Worm (Caenorhabditis elegans) whole organism, mixed stage, embryonic: ENCODE data around the gene shc-3.

Source experiments
- M03D4.4 ChIP-seq: sonication (generic microtip); optimal IDR thresholded peaks from 2 replicates; lab custom pipeline; 2017; ENCODE audit warnings: mild to moderate bottlenecking, missing genetic modification characterization, missing compliant biosample characterization
- bed-3 ChIP-seq: fragments of 200-800 bp; sonication (Bioruptor generic); optimal IDR thresholded peaks from 3 replicates; lab custom pipeline; 2018; ENCODE audit warnings: mild to moderate bottlenecking, missing genetic modification characterization, moderate library complexity, missing compliant biosample characterization
- blmp-1 ChIP-seq: fragments of 150-350 bp; optimal IDR thresholded peaks from 2 replicates; lab custom pipeline; 2014; ENCODE audit warnings: missing biosample characterization, missing genetic modification characterization
- ceh-39 ChIP-seq: fragments of 150-350 bp; optimal IDR thresholded peaks from 2 replicates; lab custom pipeline; 2014; ENCODE audit warnings: missing biosample characterization, missing genetic modification characterization
- ceh-43 ChIP-seq: fragments of 200-800 bp; sonication (Bioruptor generic); optimal IDR thresholded peaks from 2 replicates; lab custom pipeline; 2018; ENCODE audit warnings: mild to moderate bottlenecking, missing genetic modification characterization, moderate library complexity, missing compliant biosample characterization
- ceh-83 ChIP-seq: fragments of 200-800 bp; sonication (Bioruptor generic); optimal IDR thresholded peaks from 2 replicates; lab custom pipeline; 2018; ENCODE audit warnings: mild to moderate bottlenecking, missing genetic modification characterization, missing compliant biosample characterization
- ces-1 ChIP-seq: fragments of 150-350 bp; optimal IDR thresholded peaks from 2 replicates; lab custom pipeline; 2014; ENCODE audit warnings: missing biosample characterization, missing genetic modification reagents, missing genetic modification characterization
- cnd-1 ChIP-seq: fragments of 200-800 bp; sonication (Bioruptor generic); optimal IDR thresholded peaks from 2 replicates; lab custom pipeline; 2018; ENCODE audit warnings: mild to moderate bottlenecking, missing genetic modification characterization, missing compliant biosample characterization
- drap-1 ChIP-seq: fragments of 200-800 bp; sonication (Bioruptor generic); optimal IDR thresholded peaks from 3 replicates; lab custom pipeline; 2018; ENCODE audit warnings: mild to moderate bottlenecking, missing genetic modification characterization, missing compliant biosample characterization
- elt-1 ChIP-seq: sonication (generic microtip); optimal IDR thresholded peaks from 2 replicates; lab custom pipeline; 2017; ENCODE audit warnings: missing genetic modification characterization, mild to moderate bottlenecking, missing compliant biosample characterization, antibody characterized with exemption, moderate library complexity, borderline replicate concordance; ENCODE audit not compliant: insufficient read depth
- elt-3 ChIP-seq: fragments of 150-350 bp; optimal IDR thresholded peaks from 2 replicates; lab custom pipeline; 2014; ENCODE audit warnings: missing biosample characterization, missing genetic modification characterization
- flh-1 ChIP-seq: fragments of 200-800 bp; sonication (Bioruptor generic); optimal IDR thresholded peaks from 2 replicates; lab custom pipeline; 2018; ENCODE audit warnings: mild to moderate bottlenecking, missing genetic modification characterization, moderate library complexity, missing compliant biosample characterization
- ham-2 ChIP-seq: fragments of 200-800 bp; sonication (Bioruptor generic); optimal IDR thresholded peaks from 2 replicates; lab custom pipeline; 2018; ENCODE audit warnings: mild to moderate bottlenecking, missing genetic modification characterization, missing compliant biosample characterization
- hlh-1 ChIP-seq: fragments of 150-350 bp; optimal IDR thresholded peaks from 2 replicates; lab custom pipeline; 2014; ENCODE audit warnings: missing biosample characterization, missing genetic modification reagents, missing genetic modification characterization
- lin-13 ChIP-seq: fragments of 150-350 bp; optimal IDR thresholded peaks from 2 replicates; lab custom pipeline; 2014; ENCODE audit warnings: missing biosample characterization, missing genetic modification characterization
- lin-32 ChIP-seq: fragments of 200-800 bp; sonication (Bioruptor generic); optimal IDR thresholded peaks from 2 replicates; lab custom pipeline; 2018; ENCODE audit warnings: mild to moderate bottlenecking, missing genetic modification characterization, missing compliant biosample characterization
- lsy-2 ChIP-seq: fragments of 150-350 bp; optimal IDR thresholded peaks from 2 replicates; lab custom pipeline; 2014; ENCODE audit warnings: missing biosample characterization, missing genetic modification characterization
- mab-5 ChIP-seq: fragments of 150-350 bp; optimal IDR thresholded peaks from 2 replicates; lab custom pipeline; 2014; ENCODE audit warnings: missing biosample characterization, missing genetic modification characterization
- mep-1 ChIP-seq: fragments of 150-350 bp; optimal IDR thresholded peaks from 2 replicates; lab custom pipeline; 2017; ENCODE audit warnings: missing biosample characterization, missing genetic modification reagents, missing genetic modification characterization, inconsistent platforms
- mls-2 ChIP-seq: sonication (generic microtip); optimal IDR thresholded peaks from 2 replicates; lab custom pipeline; 2016; ENCODE audit warnings: mild to moderate bottlenecking, missing genetic modification characterization, moderate library complexity, missing compliant biosample characterization
- nhr-12 ChIP-seq: fragments of 150-350 bp; optimal IDR thresholded peaks from 2 replicates; lab custom pipeline; 2014; ENCODE audit warnings: missing biosample characterization, missing genetic modification characterization
- nhr-2 ChIP-seq: fragments of 150-350 bp; optimal IDR thresholded peaks from 2 replicates; lab custom pipeline; 2014; ENCODE audit warnings: missing biosample characterization, missing genetic modification characterization
- nhr-237 ChIP-seq: fragments of 150-350 bp; optimal IDR thresholded peaks from 2 replicates; lab custom pipeline; 2014; ENCODE audit warnings: missing biosample characterization, missing genetic modification characterization
- nhr-28 ChIP-seq: fragments of 150-350 bp; optimal IDR thresholded peaks from 2 replicates; lab custom pipeline; 2014; ENCODE audit warnings: missing biosample characterization, missing genetic modification characterization
- nhr-76 ChIP-seq: sonication (generic microtip); optimal IDR thresholded peaks from 2 replicates; lab custom pipeline; 2017; ENCODE audit warnings: missing biosample characterization, missing genetic modification characterization
- pha-4 ChIP-seq: fragments of 150-350 bp; optimal IDR thresholded peaks from 2 replicates; lab custom pipeline; 2018; ENCODE audit warnings: missing biosample characterization, missing genetic modification reagents, missing genetic modification characterization
- sem-2 ChIP-seq: fragments of 200-800 bp; sonication (Bioruptor generic); optimal IDR thresholded peaks from 2 replicates; lab custom pipeline; 2018; ENCODE audit warnings: mild to moderate bottlenecking, missing genetic modification characterization, missing compliant biosample characterization
- snpc-4 ChIP-seq: fragments of 150-350 bp; optimal IDR thresholded peaks from 2 replicates; lab custom pipeline; 2014; ENCODE audit warnings: missing biosample characterization, missing genetic modification characterization
- sptf-1 ChIP-seq: sonication (generic microtip); optimal IDR thresholded peaks from 2 replicates; lab custom pipeline; 2017; ENCODE audit warnings: mild to moderate bottlenecking, missing genetic modification characterization, moderate library complexity, missing compliant biosample characterization
- tbx-8 ChIP-seq: fragments of 200-800 bp; sonication (Bioruptor generic); optimal IDR thresholded peaks from 2 replicates; lab custom pipeline; 2018; ENCODE audit warnings: mild to moderate bottlenecking, missing genetic modification characterization, moderate library complexity, missing compliant biosample characterization
- unc-120 ChIP-seq: sonication (generic microtip); optimal IDR thresholded peaks from 2 replicates; lab custom pipeline; 2017; ENCODE audit warnings: missing genetic modification characterization, missing compliant biosample characterization; ENCODE audit not compliant: poor library complexity, severe bottlenecking
- unc-39 ChIP-seq: fragments of 150-350 bp; optimal IDR thresholded peaks from 2 replicates; lab custom pipeline; 2014; ENCODE audit warnings: missing biosample characterization, missing genetic modification characterization
- unc-62 ChIP-seq: fragments of 150-350 bp; optimal IDR thresholded peaks from 2 replicates; lab custom pipeline; 2014; ENCODE audit warnings: missing biosample characterization, missing genetic modification reagents, missing genetic modification characterization
- zip-8 ChIP-seq: fragments of 150-350 bp; optimal IDR thresholded peaks from 2 replicates; lab custom pipeline; 2014; ENCODE audit warnings: missing biosample characterization, missing genetic modification characterization
- ztf-11 ChIP-seq: fragments of 150-350 bp; optimal IDR thresholded peaks from 2 replicates; lab custom pipeline; 2014; ENCODE audit warnings: missing biosample characterization, missing genetic modification characterization

shc-3 gene

ce11 chrX:13670966-13671365, 46.4 kb upstream of the shc-3 start:
- TF ChIP-seq hlh-1 (peak; percentile 60), M03D4.4 (tag; lab: Kevin White, UChicago) (no peak), cnd-1 (tag; lab: Kevin White, UChicago) (no peak), flh-1 (GFP tag; lab: Kevin White, UChicago) (no peak)

ce11 chrX:13672622-13673021, 44.7 kb upstream of the shc-3 start:
- TF ChIP-seq ztf-11 (tag; lab: Kevin White, UChicago) (no peak), elt-1 (tag; lab: Kevin White, UChicago) (peak; percentile 35)

- no peak for TF ChIP-seq sem-2 (GFP tag; lab: Kevin White, UChicago)
- TF ChIP-seq nhr-28 (tag; lab: Kevin White, UChicago), result no peak
- no peak for TF ChIP-seq flh-1 (GFP tag; lab: Kevin White, UChicago)
- no peak for TF ChIP-seq blmp-1
- no peak for TF ChIP-seq nhr-237 (tag; lab: Kevin White, UChicago)
- TF ChIP-seq nhr-76 (tag; lab: Kevin White, UChicago), result no peak
- peak; percentile 48 for TF ChIP-seq mls-2 (tag; lab: Kevin White, UChicago)
- TF ChIP-seq hlh-1, result no peak
- TF ChIP-seq tbx-8 (GFP tag; lab: Kevin White, UChicago), result no peak
- TF ChIP-seq pha-4 (tag; lab: Kevin White, UChicago), result no peak
- no peak for TF ChIP-seq nhr-12
- peak; percentile 13 for TF ChIP-seq unc-120
- no peak for TF ChIP-seq cnd-1 (tag; lab: Kevin White, UChicago)
- peak; percentile 29 for TF ChIP-seq nhr-2 (tag; lab: Kevin White, UChicago)
- no peak for TF ChIP-seq elt-1 (tag; lab: Kevin White, UChicago)
- peak; percentile 17 for TF ChIP-seq ceh-39 (tag; lab: Kevin White, UChicago)
- no peak for TF ChIP-seq bed-3
- no peak for TF ChIP-seq lin-13 (tag; lab: Kevin White, UChicago)
- no peak for TF ChIP-seq drap-1 (GFP tag; lab: Kevin White, UChicago)
- TF ChIP-seq ztf-11 (tag; lab: Kevin White, UChicago), result no peak
- TF ChIP-seq sptf-1, result peak; percentile 51
- peak; percentile 92 for TF ChIP-seq ham-2 (GFP tag; lab: Kevin White, UChicago)
Observed at ce11 chrX:13675444-13675843, 41.9 kb upstream of the shc-3 start.

- TF ChIP-seq blmp-1 (no peak), bed-3 (no peak), ztf-11 (tag; lab: Kevin White, UChicago) (no peak), nhr-76 (tag; lab: Kevin White, UChicago) (no peak), ceh-83 (GFP tag; lab: Kevin White, UChicago) (no peak), pha-4 (tag; lab: Kevin White, UChicago) (no peak), zip-8 (tag; lab: Kevin White, UChicago) (no peak)
Observed at ce11 chrX:13676892-13677291, 40.4 kb upstream of the shc-3 start, which contains the start of gene gck-4. TSS of gene gck-4 (plus strand) at chrX:13677192.

- TF ChIP-seq nhr-237 (tag; lab: Kevin White, UChicago), result no peak
- no peak for TF ChIP-seq mls-2 (tag; lab: Kevin White, UChicago)
Observed at ce11 chrX:13685725-13686124, 31.6 kb upstream of the shc-3 start.

- peak; percentile 25 for TF ChIP-seq sptf-1
- no peak for TF ChIP-seq pha-4 (tag; lab: Kevin White, UChicago)
- peak; percentile 12 for TF ChIP-seq drap-1 (GFP tag; lab: Kevin White, UChicago)
- no peak for TF ChIP-seq elt-3 (tag; lab: Kevin White, UChicago)
- peak; percentile 11 for TF ChIP-seq lin-32 (GFP tag; lab: Kevin White, UChicago)
- no peak for TF ChIP-seq blmp-1
- no peak for TF ChIP-seq tbx-8 (GFP tag; lab: Kevin White, UChicago)
- peak; percentile 30 for TF ChIP-seq nhr-76 (tag; lab: Kevin White, UChicago)
- no peak for TF ChIP-seq flh-1 (GFP tag; lab: Kevin White, UChicago)
- TF ChIP-seq elt-1 (tag; lab: Kevin White, UChicago), result no peak
- TF ChIP-seq mls-2 (tag; lab: Kevin White, UChicago), result no peak
- TF ChIP-seq bed-3, result no peak
- no peak for TF ChIP-seq unc-39 (tag; lab: Kevin White, UChicago)
- TF ChIP-seq unc-62 (GFP tag; lab: Kevin White, UChicago), result peak; percentile 91
- no peak for TF ChIP-seq ceh-43 (GFP tag; lab: Kevin White, UChicago)
- no peak for TF ChIP-seq nhr-2 (tag; lab: Kevin White, UChicago)
- TF ChIP-seq ham-2 (GFP tag; lab: Kevin White, UChicago), result peak; percentile 41
- peak; percentile 18 for TF ChIP-seq lsy-2
- TF ChIP-seq nhr-28 (tag; lab: Kevin White, UChicago), result no peak
- peak; percentile 72 for TF ChIP-seq unc-120
- peak; percentile 49 for TF ChIP-seq ztf-11 (tag; lab: Kevin White, UChicago)
- no peak for TF ChIP-seq mep-1 (tag; lab: Kevin White, UChicago)
- TF ChIP-seq lin-13 (tag; lab: Kevin White, UChicago), result peak; percentile 28
- no peak for TF ChIP-seq mab-5 (tag; lab: Kevin White, UChicago)
- peak; percentile 90 for TF ChIP-seq hlh-1
- peak; percentile 81 for TF ChIP-seq ces-1 (GFP tag; lab: Kevin White, UChicago)
- TF ChIP-seq ceh-83 (GFP tag; lab: Kevin White, UChicago), result no peak
- TF ChIP-seq nhr-237 (tag; lab: Kevin White, UChicago), result peak; percentile 8
- TF ChIP-seq snpc-4 (tag; lab: Kevin White, UChicago), result no peak
- no peak for TF ChIP-seq sem-2 (GFP tag; lab: Kevin White, UChicago)
- TF ChIP-seq nhr-12, result no peak
- no peak for TF ChIP-seq cnd-1 (tag; lab: Kevin White, UChicago)
- TF ChIP-seq M03D4.4 (tag; lab: Kevin White, UChicago), result no peak
- no peak for TF ChIP-seq ceh-39 (tag; lab: Kevin White, UChicago)
- no peak for TF ChIP-seq zip-8 (tag; lab: Kevin White, UChicago)
Observed at ce11 chrX:13687111-13687512, 30.2 kb upstream of the shc-3 start.
